Fruit fly (Drosophila melanogaster) whole organism, wandering third instar larva: ENCODE measurements around the gene brun.

ENCODE experiments used
- Abd-B ChIP-seq: fragments of >200 bp; optimal IDR thresholded peaks from 2 replicates; lab custom pipeline; 2017; ENCODE audit warnings: missing biosample characterization, missing genetic modification characterization
- CG32264 ChIP-seq: fragments of 200-800 bp; sonication (Bioruptor generic); optimal IDR thresholded peaks from 2 replicates; lab custom pipeline; 2016; ENCODE audit warnings: missing biosample characterization, missing genetic modification characterization
- Dfd ChIP-seq: fragments of >200 bp; optimal IDR thresholded peaks from 2 replicates; lab custom pipeline; 2017; ENCODE audit warnings: missing biosample characterization, missing genetic modification characterization
- OdsH ChIP-seq: fragments of 200-800 bp; sonication (Bioruptor generic); optimal IDR thresholded peaks from 2 replicates; lab custom pipeline; 2016; ENCODE audit warnings: missing biosample characterization, mild to moderate bottlenecking, missing genetic modification characterization
- psq ChIP-seq: fragments of 200-800 bp; sonication (Bioruptor generic); optimal IDR thresholded peaks from 3 replicates; lab custom pipeline; 2017; ENCODE audit warnings: missing biosample characterization, mild to moderate bottlenecking, missing genetic modification characterization, moderate library complexity
- usp ChIP-seq: fragments of >200 bp; optimal IDR thresholded peaks from 2 replicates; lab custom pipeline; 2017; ENCODE audit warnings: missing biosample characterization, missing genetic modification characterization

DNA sequence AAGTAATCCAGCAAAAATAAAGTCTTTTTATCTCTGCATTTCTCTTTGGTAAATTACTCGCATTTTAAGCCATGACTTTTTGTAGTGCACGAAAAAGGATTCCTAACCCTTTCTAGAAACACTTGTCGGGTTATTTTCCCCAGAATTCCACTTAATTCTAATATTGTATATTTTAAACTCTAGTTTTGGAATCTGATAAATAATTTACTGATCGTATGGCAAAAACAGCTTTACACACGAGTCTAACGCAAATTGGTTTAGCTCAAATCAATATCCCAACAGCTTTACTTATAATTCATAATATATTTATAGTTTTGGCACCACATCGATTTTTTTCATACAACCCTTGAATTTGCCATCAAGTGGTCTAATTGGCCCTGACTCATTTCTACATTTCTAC is 41.8 kb downstream of the brun start, which contains the start of gene CG15475:
- TF ChIP-seq CG32264 (GFP tag; lab: Kevin White, UChicago) (no peak), Abd-B (GFP tag; lab: Kevin White, UChicago) (no peak), psq (no peak), OdsH (no peak), Dfd (GFP tag; lab: Kevin White, UChicago) (no peak), usp (GFP tag; lab: Kevin White, UChicago) (no peak)
